Fruit fly (Drosophila melanogaster): ENCODE measurements around the gene CG15279.
"Not testable (repeated sequence)": the region's sequence is repeated elsewhere in the genome, so short reads cannot be mapped to it uniquely, and the experiment has no call there.

- not testable (repeated sequence) for TF ChIP-seq CG12605 (GFP tag; IDR thresholded peaks at IDR 0.05); Snoo (tag; optimal IDR thresholded peaks at IDR 0.05); CG9948 (tag; optimal IDR thresholded peaks at IDR 0.05); CG8159 (tag; optimal IDR thresholded peaks at IDR 0.05); CG15710 (tag; optimal IDR thresholded peaks at IDR 0.05); D1 (tag; optimal IDR thresholded peaks at IDR 0.05); gl (tag; optimal IDR thresholded peaks at IDR 0.05); CG8301 (tag; optimal IDR thresholded peaks at IDR 0.05)
These were observed 32.1 kb upstream of the CG15279 start, which contains the start of gene ProtB for dm6 chr2L:14883621-14884020.
